Worm (Caenorhabditis elegans) whole organism, L4 larva: ENCODE results near the gene pcrg-1.

Experiments
- F10B5.3 ChIP-seq: sonication (generic microtip); optimal IDR thresholded peaks from 2 replicates; lab custom pipeline; 2016; ENCODE audit warnings: mild to moderate bottlenecking, missing genetic modification characterization, missing compliant biosample characterization
- F26F4.8 ChIP-seq: fragments of 200-800 bp; sonication (Bioruptor generic); conservative IDR thresholded peaks from 2 replicates; pipeline ENCODE4 v1.3.6; 2022; ENCODE audit warnings: missing genetic modification characterization, missing compliant biosample characterization
- F49E8.2 ChIP-seq: sonication (generic microtip); optimal IDR thresholded peaks from 2 replicates; lab custom pipeline; 2016; ENCODE audit warnings: missing compliant biosample characterization, mild to moderate bottlenecking, missing genetic modification characterization, borderline replicate concordance
- T20F7.1 ChIP-seq: fragments of 200-800 bp; sonication (Bioruptor generic); optimal IDR thresholded peaks from 2 replicates; lab custom pipeline; 2018; ENCODE audit warnings: mild to moderate bottlenecking, missing genetic modification characterization, missing compliant biosample characterization
- T26A8.4 ChIP-seq: fragments of 200-800 bp; sonication (Bioruptor generic); IDR thresholded peaks from 2 replicates; pipeline ENCODE4 v1.3.6; 2022; ENCODE audit warnings: missing genetic modification characterization, missing compliant biosample characterization
- Y105C5A.15 ChIP-seq: fragments of 200-800 bp; sonication (Bioruptor generic); IDR thresholded peaks from 2 replicates; pipeline ENCODE4 v1.3.6; 2022; ENCODE audit warnings: missing genetic modification characterization, missing compliant biosample characterization
- Y48G9A.11 ChIP-seq: fragments of 200-800 bp; sonication (Bioruptor generic); IDR thresholded peaks from 2 replicates; pipeline ENCODE4 v1.3.6; 2022; ENCODE audit warnings: missing genetic modification reagents, missing genetic modification characterization, missing compliant biosample characterization
- ZK546.5 ChIP-seq, 2 experiments: sonication (generic microtip); optimal IDR thresholded peaks; 2 replicates each; lab custom pipeline; 2017; ENCODE audit warnings: missing biosample characterization in 2 of 2, missing genetic modification characterization in 2 of 2
- aha-1 ChIP-seq: fragments of 150-350 bp; peaks from one replicate; lab custom pipeline; 2014; ENCODE audit warnings: missing biosample characterization, missing genetic modification characterization
- arid-1 ChIP-seq: fragments of 200-800 bp; sonication (Bioruptor generic); conservative IDR thresholded peaks from 2 replicates; pipeline ENCODE4 v1.3.6; 2022; ENCODE audit warnings: missing genetic modification reagents, missing genetic modification characterization, missing compliant biosample characterization
- ceh-20 ChIP-seq: fragments of 200-800 bp; sonication (Bioruptor generic); IDR thresholded peaks from 2 replicates; pipeline ENCODE4 v1.3.6; 2022; ENCODE audit warnings: missing genetic modification reagents, missing genetic modification characterization, missing compliant biosample characterization
- ceh-62 ChIP-seq: sonication (generic microtip); optimal IDR thresholded peaks from 2 replicates; lab custom pipeline; 2017; ENCODE audit warnings: missing biosample characterization, missing genetic modification characterization
- cey-2 ChIP-seq: sonication (generic microtip); optimal IDR thresholded peaks from 3 replicates; lab custom pipeline; 2017; ENCODE audit warnings: missing genetic modification characterization, mild to moderate bottlenecking, missing compliant biosample characterization, antibody characterized with exemption, borderline replicate concordance; ENCODE audit not compliant: insufficient read depth
- daf-16 ChIP-seq, 3 experiments: sonication (generic microtip); optimal IDR thresholded peaks; 2 replicates each; lab custom pipeline; 2016 to 2017; ENCODE audit warnings: missing genetic modification characterization in 3 of 3, missing genetic modification reagents in 3 of 3, mild to moderate bottlenecking in 2 of 3, missing compliant biosample characterization in 2 of 3, missing biosample characterization in 1 of 3, moderate library complexity in 1 of 3
- daf-8 ChIP-seq: fragments of 200-800 bp; sonication (Bioruptor generic); IDR thresholded peaks from 2 replicates; pipeline ENCODE4 v1.3.6; 2022; ENCODE audit warnings: missing genetic modification characterization, missing compliant biosample characterization
- dmd-6 ChIP-seq: fragments of 200-800 bp; sonication (Bioruptor generic); IDR thresholded peaks from 2 replicates; pipeline ENCODE4 v1.3.6; 2022; ENCODE audit warnings: missing genetic modification reagents, missing genetic modification characterization, missing compliant biosample characterization
- egl-43 ChIP-seq: fragments of 200-800 bp; sonication (Bioruptor generic); IDR thresholded peaks from 2 replicates; pipeline ENCODE4 v1.3.6; 2022; ENCODE audit warnings: missing genetic modification reagents, missing genetic modification characterization, missing compliant biosample characterization
- hlh-11 ChIP-seq: fragments of 200-800 bp; sonication (Bioruptor generic); optimal IDR thresholded peaks from 2 replicates; lab custom pipeline; 2018; ENCODE audit warnings: mild to moderate bottlenecking, missing genetic modification characterization, missing compliant biosample characterization
- hlh-30 ChIP-seq: sonication (generic microtip); optimal IDR thresholded peaks from 2 replicates; lab custom pipeline; 2017; ENCODE audit warnings: antibody characterized with exemption, mild to moderate bottlenecking, missing genetic modification characterization, missing compliant biosample characterization; ENCODE audit not compliant: insufficient read depth
- hmg-1.1 ChIP-seq: fragments of 200-800 bp; sonication (Bioruptor generic); IDR thresholded peaks from 2 replicates; pipeline ENCODE4 v1.3.6; 2022; ENCODE audit warnings: missing genetic modification reagents, missing genetic modification characterization, missing compliant biosample characterization
- lin-15B ChIP-seq: fragments of 150-350 bp; sonication (generic microtip); optimal IDR thresholded peaks from 3 replicates; lab custom pipeline; 2014; ENCODE audit warnings: missing biosample characterization, missing genetic modification characterization
- lin-29 ChIP-seq: fragments of 200-800 bp; sonication (Bioruptor generic); IDR thresholded peaks from 2 replicates; pipeline ENCODE4 v1.3.6; 2022; ENCODE audit warnings: missing genetic modification reagents, missing genetic modification characterization, missing compliant biosample characterization
- lin-38 ChIP-seq: fragments of 200-800 bp; sonication (Bioruptor generic); IDR thresholded peaks from 2 replicates; pipeline ENCODE4 v1.3.6; 2022; ENCODE audit warnings: missing genetic modification reagents, missing genetic modification characterization, missing compliant biosample characterization
- madf-5 ChIP-seq, 2 experiments: fragments of 200-800 bp; sonication (Bioruptor generic); IDR thresholded peaks; 2 replicates each; pipeline ENCODE4 v1.3.6; 2022; ENCODE audit warnings: missing compliant biosample characterization in 2 of 2, missing genetic modification characterization in 2 of 2
- mxl-2 ChIP-seq: fragments of 200-800 bp; sonication (Bioruptor generic); conservative IDR thresholded peaks from 2 replicates; pipeline ENCODE4 v1.3.6; 2022; ENCODE audit warnings: missing genetic modification reagents, missing genetic modification characterization, missing compliant biosample characterization
- nhr-25 ChIP-seq: sonication (generic microtip); optimal IDR thresholded peaks from 2 replicates; lab custom pipeline; 2017; ENCODE audit warnings: missing genetic modification characterization, mild to moderate bottlenecking, missing compliant biosample characterization, antibody characterized with exemption, moderate library complexity, borderline replicate concordance; ENCODE audit not compliant: insufficient read depth
- nhr-28 ChIP-seq: fragments of 150-350 bp; optimal IDR thresholded peaks from 2 replicates; lab custom pipeline; 2014; ENCODE audit warnings: missing biosample characterization, missing genetic modification characterization
- nhr-48 ChIP-seq: sonication (generic microtip); optimal IDR thresholded peaks from 2 replicates; lab custom pipeline; 2016; ENCODE audit warnings: mild to moderate bottlenecking, missing genetic modification characterization, missing compliant biosample characterization
- nhr-76 ChIP-seq: fragments of 150-350 bp; optimal IDR thresholded peaks from 2 replicates; lab custom pipeline; 2014; ENCODE audit warnings: missing biosample characterization, missing genetic modification characterization
- nhr-77 ChIP-seq: fragments of 150-350 bp; optimal IDR thresholded peaks from 2 replicates; lab custom pipeline; 2014; ENCODE audit warnings: missing biosample characterization, missing genetic modification characterization
- pha-4 ChIP-seq, 2 experiments: fragments of 150-350 bp in 1 of 2; fragments of 200-800 bp in 1 of 2; sonication (Bioruptor generic) in 1 of 2; IDR thresholded peaks in 1 of 2; optimal IDR thresholded peaks in 1 of 2; 2 replicates each; pipeline versions ENCODE4 v1.3.6 to Lab custom; 2014 to 2022; ENCODE audit warnings: missing genetic modification characterization in 2 of 2, missing genetic modification reagents in 2 of 2, missing biosample characterization in 1 of 2, missing compliant biosample characterization in 1 of 2
- php-3 ChIP-seq: fragments of 200-800 bp; sonication (Bioruptor generic); IDR thresholded peaks from 2 replicates; pipeline ENCODE4 v1.3.6; 2022; ENCODE audit warnings: missing genetic modification reagents, missing genetic modification characterization, missing compliant biosample characterization
- pqm-1 ChIP-seq: sonication (generic microtip); optimal IDR thresholded peaks from 2 replicates; lab custom pipeline; 2017; ENCODE audit warnings: missing biosample characterization, missing genetic modification characterization
- saeg-2 ChIP-seq: fragments of 200-800 bp; sonication (Bioruptor generic); IDR thresholded peaks from 2 replicates; pipeline ENCODE4 v1.3.6; 2022; ENCODE audit warnings: missing genetic modification reagents, missing genetic modification characterization, missing compliant biosample characterization
- sdz-12 ChIP-seq: fragments of 200-800 bp; sonication (Bioruptor generic); optimal IDR thresholded peaks from 2 replicates; lab custom pipeline; 2018; ENCODE audit warnings: mild to moderate bottlenecking, missing genetic modification characterization, missing compliant biosample characterization
- skn-1 ChIP-seq: fragments of 150-350 bp; optimal IDR thresholded peaks from 2 replicates; lab custom pipeline; 2014; ENCODE audit warnings: missing biosample characterization, missing genetic modification characterization
- snpc-4 ChIP-seq: fragments of 150-350 bp; optimal IDR thresholded peaks from 2 replicates; lab custom pipeline; 2014; ENCODE audit warnings: missing biosample characterization, missing genetic modification characterization
- tag-97 ChIP-seq: fragments of 200-800 bp; sonication (Bioruptor generic); IDR thresholded peaks from 2 replicates; pipeline ENCODE4 v1.3.6; 2022; ENCODE audit warnings: missing genetic modification characterization, missing compliant biosample characterization
- unc-62 ChIP-seq, 3 experiments: fragments of 150-350 bp in 1 of 3; sonication (generic microtip); optimal IDR thresholded peaks in 2 of 3; peaks in 1 of 3; 1 replicate in 1 of 3; 2 replicates in 2 of 3; lab custom pipeline; 2014 to 2017; ENCODE audit warnings: missing biosample characterization in 3 of 3, missing genetic modification characterization in 3 of 3, missing genetic modification reagents in 3 of 3, missing genotype in 1 of 3
- vab-7 ChIP-seq: fragments of 200-800 bp; sonication (Bioruptor generic); IDR thresholded peaks from 2 replicates; pipeline ENCODE4 v1.3.6; 2022; ENCODE audit warnings: missing genetic modification reagents, missing genetic modification characterization, missing compliant biosample characterization
- zag-1 ChIP-seq: fragments of 150-350 bp; optimal IDR thresholded peaks from 2 replicates; lab custom pipeline; 2014; ENCODE audit warnings: missing biosample characterization, missing genetic modification characterization
- zfp-2 ChIP-seq: sonication (generic microtip); optimal IDR thresholded peaks from 2 replicates; lab custom pipeline; 2016; ENCODE audit warnings: mild to moderate bottlenecking, missing genetic modification characterization, missing compliant biosample characterization
- zip-11 ChIP-seq: fragments of 200-800 bp; sonication (Bioruptor generic); IDR thresholded peaks from 2 replicates; pipeline ENCODE4 v1.3.6; 2022; ENCODE audit warnings: missing genetic modification characterization, missing compliant biosample characterization
- zip-2 ChIP-seq: fragments of 150-350 bp; optimal IDR thresholded peaks from 2 replicates; lab custom pipeline; 2014; ENCODE audit warnings: missing biosample characterization, missing genetic modification characterization
- ztf-11 ChIP-seq: fragments of 150-350 bp; optimal IDR thresholded peaks from 2 replicates; lab custom pipeline; 2014; ENCODE audit warnings: missing biosample characterization, missing genetic modification characterization

pcrg-1 gene

DNA sequence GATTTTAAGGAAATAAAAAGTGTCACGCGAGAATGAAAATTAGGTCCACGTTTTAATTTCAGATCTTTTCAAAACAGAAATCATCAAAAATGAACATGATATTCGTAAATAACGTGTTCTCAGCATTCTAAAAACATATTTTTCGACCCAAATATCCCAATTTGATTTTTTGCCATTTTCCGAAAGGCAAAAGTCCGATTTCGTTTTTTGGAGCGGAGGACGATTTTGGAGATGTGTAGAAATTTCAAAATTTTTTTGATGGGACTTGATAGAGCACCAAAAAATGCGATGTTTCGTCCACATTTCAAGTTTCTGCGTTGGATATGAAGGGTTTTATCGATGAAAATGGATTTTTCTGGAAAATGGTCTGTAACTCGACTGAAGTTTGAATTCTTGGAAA is 30.3 kb downstream of the pcrg-1 start (continued):
- TF ChIP-seq ceh-20: no peak
- peak; percentile 72; the same call in 1 of the 2 replicates for TF ChIP-seq T26A8.4 (GFP tag; lab: Robert Waterston, UW)
- TF ChIP-seq nhr-28 (tag; lab: Kevin White, UChicago): no peak
- no peak for TF ChIP-seq F10B5.3 (tag; lab: Kevin White, UChicago)
- TF ChIP-seq lin-29 (GFP tag; lab: Robert Waterston, UW): 0 out of 2 replicates have a peak, but pooled peaks have one; percentile 53
- TF ChIP-seq ztf-11 (tag; lab: Kevin White, UChicago): no peak
- TF ChIP-seq zip-2: no peak
- no peak for TF ChIP-seq snpc-4
- no peak for TF ChIP-seq hlh-11
- no peak for TF ChIP-seq mxl-2 (GFP tag; lab: Robert Waterston, UW)
- no peak for TF ChIP-seq egl-43
- TF ChIP-seq tag-97 (GFP tag; lab: Robert Waterston, UW): no peak
- TF ChIP-seq Y48G9A.11 (GFP tag; lab: Robert Waterston, UW): no peak
- no peak for TF ChIP-seq hlh-30 (tag; lab: Kevin White, UChicago)
- TF ChIP-seq ZK546.5 (tag; optimal IDR thresholded peaks at IDR 0.05; lab: Kevin White, UChicago): no peak
- no peak for TF ChIP-seq vab-7 (GFP tag; lab: Robert Waterston, UW)
- TF ChIP-seq zip-11 (GFP tag; lab: Robert Waterston, UW): no peak
- no peak for TF ChIP-seq skn-1 (tag; lab: Kevin White, UChicago)
- TF ChIP-seq madf-5 (GFP tag; IDR thresholded peaks at IDR 0.05; lab: Robert Waterston, UW): no peak
- peak; percentile 40; the same call in 1 of the 2 replicates for TF ChIP-seq pha-4 (GFP tag; IDR thresholded peaks at IDR 0.05; lab: Robert Waterston, UW)
- no peak for TF ChIP-seq pha-4 (tag; optimal IDR thresholded peaks at IDR 0.05; lab: Kevin White, UChicago)

DNA sequence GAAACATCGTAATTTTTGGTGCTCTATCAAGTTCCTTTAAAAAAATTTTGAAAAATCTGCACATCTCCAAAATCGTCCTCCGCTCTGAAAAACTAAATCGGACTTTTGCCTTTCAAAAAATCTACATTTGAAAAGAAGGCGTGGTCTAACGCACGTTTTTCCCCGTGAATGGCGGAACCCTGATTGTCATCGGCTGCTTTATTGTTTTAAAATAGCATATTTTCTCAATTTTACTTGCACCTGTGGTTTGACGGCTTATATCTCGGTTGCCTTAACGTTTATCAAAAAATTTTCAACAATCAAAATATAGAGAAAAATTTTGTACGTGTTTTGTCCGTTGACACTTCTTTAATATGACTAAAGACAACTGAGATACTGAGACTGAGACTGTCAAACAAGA is 31.6 kb downstream of the pcrg-1 start:
- TF ChIP-seq sdz-12 (GFP tag; lab: Kevin White, UChicago) (no peak), lin-38 (GFP tag; lab: Robert Waterston, UW) (0 out of 2 replicates have a peak, but pooled peaks have one; percentile 17), madf-5 (GFP tag; IDR thresholded peaks at IDR 0.05; lab: Robert Waterston, UW) (no peak)

DNA sequence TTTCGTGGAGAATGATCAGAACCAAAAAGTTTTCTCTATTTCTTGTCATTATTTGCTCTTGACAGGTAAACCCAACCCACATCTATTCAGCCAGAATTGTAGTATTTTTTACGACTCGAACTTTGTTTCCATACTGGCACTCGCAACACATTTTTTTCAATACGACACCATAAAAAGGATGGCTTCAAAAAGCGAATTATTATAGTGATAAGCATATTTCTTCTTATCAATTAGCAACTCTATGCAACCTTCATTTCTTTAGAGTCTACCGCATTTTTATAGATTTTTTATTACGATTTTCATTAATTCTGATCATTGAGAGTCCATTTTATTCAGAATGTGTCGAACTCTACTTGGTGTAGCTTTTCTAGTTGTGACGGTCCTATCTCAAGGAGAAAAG is 32.2 kb downstream of the pcrg-1 start, which contains the start of gene ctsa-3.1:
ctsa-3.1 (plus strand) TSS at position 337 of the 400 bp plus-strand sequence.
- no peak for TF ChIP-seq Y105C5A.15 (GFP tag; lab: Robert Waterston, UW)
- TF ChIP-seq nhr-28 (tag; lab: Kevin White, UChicago): peak; percentile 65
- TF ChIP-seq nhr-77: no peak
- peak; percentile 68 for TF ChIP-seq dmd-6 (GFP tag; lab: Robert Waterston, UW)
- TF ChIP-seq zfp-2 (tag; lab: Kevin White, UChicago): no peak
- peak; percentile 19 for TF ChIP-seq aha-1
- TF ChIP-seq nhr-48: peak; percentile 10
- no peak for TF ChIP-seq daf-8 (GFP tag; lab: Robert Waterston, UW)
- no peak for TF ChIP-seq nhr-76 (tag; lab: Kevin White, UChicago)
- TF ChIP-seq php-3: peak; percentile 90
- TF ChIP-seq hlh-11: peak; percentile 26
- TF ChIP-seq lin-15B (tag; lab: Kevin White, UChicago): no peak
- TF ChIP-seq pqm-1: peak; percentile 74
- TF ChIP-seq daf-16 (GFP tag; optimal IDR thresholded peaks at IDR 0.05; lab: Kevin White, UChicago): no peak
- TF ChIP-seq daf-16 (tag; optimal IDR thresholded peaks at IDR 0.05; lab: Kevin White, UChicago): peak; percentile 46
- no peak for TF ChIP-seq F26F4.8 (GFP tag; lab: Robert Waterston, UW)
- TF ChIP-seq zip-11 (GFP tag; lab: Robert Waterston, UW): no peak

DNA sequence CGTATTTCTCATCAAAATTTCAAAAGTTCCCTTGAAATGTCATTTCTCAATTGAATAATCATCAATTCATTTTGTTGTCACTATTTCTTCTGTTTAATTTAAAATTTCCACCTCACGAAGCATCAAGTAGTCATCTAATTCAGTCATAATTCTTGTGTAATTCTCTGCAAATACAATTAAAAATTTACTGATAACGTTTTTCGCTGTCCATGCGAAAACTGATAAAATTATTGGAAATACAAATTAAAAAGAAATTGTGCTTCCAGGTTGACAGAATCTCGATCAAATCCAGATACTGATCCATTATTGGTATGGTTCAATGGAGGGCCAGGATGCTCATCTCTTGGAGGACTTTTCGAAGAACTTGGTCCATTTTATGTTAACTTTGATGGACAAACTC is 32.9 kb downstream of the pcrg-1 start:
- TF ChIP-seq zag-1 (tag; lab: Kevin White, UChicago) (no peak), nhr-28 (tag; lab: Kevin White, UChicago) (peak; percentile 66), php-3 (peak; percentile 77), arid-1 (GFP tag; lab: Robert Waterston, UW) (no peak), F49E8.2 (no peak), T20F7.1 (no peak), hmg-1.1 (GFP tag; lab: Robert Waterston, UW) (no peak), pqm-1 (peak; percentile 54), nhr-77 (no peak), sdz-12 (GFP tag; lab: Kevin White, UChicago) (no peak), cey-2 (tag; lab: Kevin White, UChicago) (no peak), ceh-62 (tag; lab: Kevin White, UChicago) (no peak), nhr-25 (tag; lab: Kevin White, UChicago) (no peak), saeg-2 (GFP tag; lab: Robert Waterston, UW) (no peak), unc-62 (GFP tag; optimal IDR thresholded peaks at IDR 0.05 in 1 of 2; lab: Kevin White, UChicago) (no peak), unc-62 (tag; optimal IDR thresholded peaks at IDR 0.05; lab: Kevin White, UChicago) (no peak)
